Fruit fly (Drosophila melanogaster): ENCODE data around the gene CG1146.

CG1146 gene

DNA sequence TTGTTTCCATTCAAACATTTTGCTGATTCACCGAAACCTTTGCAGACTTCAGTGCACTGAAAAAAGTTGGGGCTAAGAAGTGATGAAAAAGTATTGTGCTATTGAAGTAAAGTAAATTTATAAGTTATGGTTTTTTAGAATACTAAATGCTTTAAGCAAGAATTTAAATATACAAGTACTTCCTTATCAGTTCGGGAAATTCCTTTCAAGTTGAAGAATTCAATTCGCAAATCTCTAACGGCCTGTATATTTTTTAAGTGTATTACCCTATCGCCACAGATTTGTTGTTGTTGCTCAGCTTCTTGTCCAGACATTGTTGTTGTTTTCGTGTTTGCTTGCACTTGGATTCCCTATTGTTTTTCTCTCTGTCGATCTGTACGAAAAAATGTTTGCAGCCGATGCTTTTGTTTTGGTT lies 21.2 kb upstream of the CG1146 start (continued):
- TF ChIP-seq CG2678 (tag; optimal IDR thresholded peaks at IDR 0.05) (peak; percentile 87), CG1792 (GFP tag; optimal IDR thresholded peaks at IDR 0.05) (peak; percentile 55), h (optimal IDR thresholded peaks at IDR 0.05) (no peak), ind (GFP tag; optimal IDR thresholded peaks at IDR 0.05) (peak; percentile 69), CG17186 (GFP tag; optimal IDR thresholded peaks at IDR 0.05) (no peak), Scr (GFP tag; IDR thresholded peaks at IDR 0.05; ENCODE audit: partially characterized antibody) (no peak), CG16863 (GFP tag; optimal IDR thresholded peaks at IDR 0.05) (peak; percentile 70), sna (GFP tag; IDR thresholded peaks at IDR 0.05; ENCODE audit: partially characterized antibody) (no peak), HmgZ (tag; optimal IDR thresholded peaks at IDR 0.05) (peak; percentile 12), Drgx (GFP tag; IDR thresholded peaks at IDR 0.05) (peak; percentile 78), CG31388 (GFP tag; optimal IDR thresholded peaks at IDR 0.05) (peak; percentile 28), Hr39 (optimal IDR thresholded peaks at IDR 0.05) (no peak), kni (GFP tag; optimal IDR thresholded peaks at IDR 0.05) (no peak), CG7963 (GFP tag; IDR thresholded peaks at IDR 0.05; ENCODE audit: partially characterized antibody) (no peak), CG12659 (GFP tag; optimal IDR thresholded peaks at IDR 0.05) (peak; percentile 32), fd64A (GFP tag; optimal IDR thresholded peaks at IDR 0.05) (no peak), E2f2 (GFP tag; IDR thresholded peaks at IDR 0.05) (peak; percentile 30; the same call in 1 of the 2 replicates), CG8388 (GFP tag; optimal IDR thresholded peaks at IDR 0.05) (peak; percentile 73), HHEX (GFP tag; optimal IDR thresholded peaks at IDR 0.05) (peak; percentile 66), CG10431 (GFP tag; optimal IDR thresholded peaks at IDR 0.05) (no peak), lab (GFP tag; optimal IDR thresholded peaks at IDR 0.05) (peak; percentile 76), B-H1 (GFP tag; IDR thresholded peaks at IDR 0.05) (peak; percentile 52; the same call in 1 of the 3 replicates), ac (GFP tag; optimal IDR thresholded peaks at IDR 0.05) (peak; percentile 44), Bgb (GFP tag; IDR thresholded peaks at IDR 0.05; ENCODE audit: partially characterized antibody) (no peak), gsb (GFP tag; IDR thresholded peaks at IDR 0.05) (peak; percentile 50; the same call in 1 of the 2 replicates), CG9817 (tag; optimal IDR thresholded peaks at IDR 0.05) (peak; percentile 36), dmrt99B (tag; optimal IDR thresholded peaks at IDR 0.05) (peak; percentile 92), ase (GFP tag; IDR thresholded peaks at IDR 0.05) (peak; percentile 72; the same call in 2 of the 3 replicates), fd96Cb (tag; optimal IDR thresholded peaks at IDR 0.05) (peak; percentile 79), Sox102F (GFP tag; optimal IDR thresholded peaks at IDR 0.05) (peak; percentile 66), Mad (GFP tag; optimal IDR thresholded peaks at IDR 0.05) (peak; percentile 10), emc (GFP tag; optimal IDR thresholded peaks at IDR 0.05) (peak; percentile 3), CG7271 (tag; optimal IDR thresholded peaks at IDR 0.05) (peak; percentile 67), CG6854 (GFP tag; optimal IDR thresholded peaks at IDR 0.05) (peak; percentile 20), luna (GFP tag; optimal IDR thresholded peaks at IDR 0.05) (no peak), CG15514 (GFP tag; optimal IDR thresholded peaks at IDR 0.05) (peak; percentile 28), CkIIα-i1 (GFP tag; IDR thresholded peaks at IDR 0.05) (no peak), Lim3 (GFP tag; IDR thresholded peaks at IDR 0.05) (no peak), oc (tag; optimal IDR thresholded peaks at IDR 0.05) (peak; percentile 51), CG1529 (GFP tag; optimal IDR thresholded peaks at IDR 0.05) (peak; percentile 29), wor (GFP tag; IDR thresholded peaks at IDR 0.05) (no peak), schlank (tag; optimal IDR thresholded peaks at IDR 0.05) (no peak), insv (GFP tag; optimal IDR thresholded peaks at IDR 0.05) (no peak), otp (GFP tag; IDR thresholded peaks at IDR 0.05) (no peak), CG32532 (GFP tag; IDR thresholded peaks at IDR 0.05) (peak; percentile 31; the same call in 1 of the 2 replicates), CG16815 (GFP tag; optimal IDR thresholded peaks at IDR 0.05) (peak; percentile 21), nerfin-1 (tag; optimal IDR thresholded peaks at IDR 0.05) (peak; percentile 76), crp (GFP tag; optimal IDR thresholded peaks at IDR 0.05) (no peak), HLH3B (GFP tag; IDR thresholded peaks at IDR 0.05) (peak; percentile 74), CG32772 (GFP tag; IDR thresholded peaks at IDR 0.05) (peak; percentile 38; the same call in 1 of the 2 replicates), CG43689 (GFP tag; IDR thresholded peaks at IDR 0.05) (no peak; the same call in 1 of the 2 replicates)
